Worm (Caenorhabditis elegans) whole organism, L4 larva: Measurements from ENCODE around the gene T28D6.4.

ENCODE experiments used
- daf-12 ChIP-seq: fragments of 150-350 bp; optimal IDR thresholded peaks from 2 replicates; lab custom pipeline; 2014; ENCODE audit warnings: missing biosample characterization, missing genetic modification reagents, missing genetic modification characterization
- nhr-237 ChIP-seq: sonication (generic microtip); optimal IDR thresholded peaks from 2 replicates; lab custom pipeline; 2017; ENCODE audit warnings: missing biosample characterization, missing genetic modification characterization
- sdz-12 ChIP-seq: fragments of 200-800 bp; sonication (Bioruptor generic); optimal IDR thresholded peaks from 2 replicates; lab custom pipeline; 2018; ENCODE audit warnings: mild to moderate bottlenecking, missing genetic modification characterization, missing compliant biosample characterization
- unc-130 ChIP-seq: sonication (generic microtip); optimal IDR thresholded peaks from 2 replicates; lab custom pipeline; 2016; ENCODE audit warnings: missing genetic modification reagents, missing genetic modification characterization, missing compliant biosample characterization

DNA sequence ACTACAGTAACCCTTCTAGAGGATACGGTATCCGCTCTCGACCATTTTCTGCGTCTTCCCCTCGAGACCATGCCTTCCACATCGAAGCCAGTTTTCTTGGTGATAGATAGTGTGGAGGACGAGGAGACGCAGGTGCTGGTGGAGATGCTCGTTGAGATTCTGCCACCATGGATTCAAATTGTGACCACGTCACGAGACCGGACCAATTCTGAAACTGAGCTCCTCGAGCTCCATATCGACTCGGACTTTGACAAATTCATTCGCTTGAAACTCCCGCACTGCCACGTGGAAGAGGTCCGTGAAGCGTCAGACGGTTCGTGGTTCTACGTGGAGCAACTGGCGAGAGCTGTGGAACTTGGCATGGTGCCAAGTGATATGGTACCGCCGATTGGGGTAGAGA, 1.1 kb downstream of the T28D6.4 start:
- no peak for TF ChIP-seq daf-12 (tag; lab: Kevin White, UChicago)
- TF ChIP-seq nhr-237 (tag; lab: Kevin White, UChicago): no peak
- no peak for TF ChIP-seq sdz-12 (GFP tag; lab: Kevin White, UChicago)
- TF ChIP-seq unc-130 (GFP tag; lab: Kevin White, UChicago): no peak
